Fruit fly (Drosophila melanogaster) whole organism, wandering third instar larva: ENCODE data around the gene CG14968.

Experiments
- Abd-B ChIP-seq: fragments of >200 bp; optimal IDR thresholded peaks from 2 replicates; lab custom pipeline; 2017; ENCODE audit warnings: missing biosample characterization, missing genetic modification characterization
- Dfd ChIP-seq: fragments of >200 bp; optimal IDR thresholded peaks from 2 replicates; lab custom pipeline; 2017; ENCODE audit warnings: missing biosample characterization, missing genetic modification characterization
- GATAd ChIP-seq: sonication (Bioruptor generic); optimal IDR thresholded peaks from 2 replicates; lab custom pipeline; 2016; ENCODE audit warnings: missing biosample characterization, missing genetic modification characterization
- Myc ChIP-seq: fragments of >200 bp; optimal IDR thresholded peaks from 2 replicates; lab custom pipeline; 2017
- N ChIP-seq: fragments of >200 bp; optimal IDR thresholded peaks from 2 replicates; lab custom pipeline; 2018; ENCODE audit warnings: missing biosample characterization, missing external identifiers, missing genetic modification characterization
- br ChIP-seq: fragments of 200-800 bp; sonication (Bioruptor generic); optimal IDR thresholded peaks from 2 replicates; lab custom pipeline; 2016; ENCODE audit warnings: missing biosample characterization, missing genetic modification characterization
- brk ChIP-seq: fragments of 200-800 bp; sonication (Bioruptor generic); optimal IDR thresholded peaks from 2 replicates; lab custom pipeline; 2016; ENCODE audit warnings: missing biosample characterization, mild to moderate bottlenecking, missing genetic modification characterization
- ey ChIP-seq: fragments of 200-800 bp; sonication (Bioruptor generic); optimal IDR thresholded peaks from 2 replicates; lab custom pipeline; 2016; ENCODE audit warnings: missing biosample characterization, missing genetic modification characterization
- fru ChIP-seq: fragments of 200-800 bp; sonication (Bioruptor generic); optimal IDR thresholded peaks from 3 replicates; lab custom pipeline; 2016; ENCODE audit warnings: missing biosample characterization, mild to moderate bottlenecking, missing genetic modification characterization
- h ChIP-seq: fragments of 200-800 bp; sonication (Bioruptor generic); optimal IDR thresholded peaks from 3 replicates; lab custom pipeline; 2016; ENCODE audit warnings: missing biosample characterization, mild to moderate bottlenecking, missing genetic modification characterization
- pan ChIP-seq: fragments of >200 bp; optimal IDR thresholded peaks from 2 replicates; lab custom pipeline; 2017
- psq ChIP-seq: fragments of 200-800 bp; sonication (Bioruptor generic); optimal IDR thresholded peaks from 3 replicates; lab custom pipeline; 2017; ENCODE audit warnings: missing biosample characterization, mild to moderate bottlenecking, missing genetic modification characterization, moderate library complexity
- sage ChIP-seq: fragments of 200-800 bp; sonication (Bioruptor generic); optimal IDR thresholded peaks from 2 replicates; lab custom pipeline; 2016; ENCODE audit warnings: missing biosample characterization, mild to moderate bottlenecking, missing genetic modification characterization
- tai ChIP-seq: sonication (Bioruptor generic); optimal IDR thresholded peaks from 2 replicates; lab custom pipeline; 2016; ENCODE audit warnings: missing biosample characterization, missing genetic modification characterization

dm6 chr3L:3336368-3337164 lies 33.7 kb upstream of the CG14968 start, which contains the start of the genes Drsl6 and kst:
- TF ChIP-seq ey (GFP tag; lab: Kevin White, UChicago) (no peak), tai (GFP tag; lab: Kevin White, UChicago) (no peak), psq (no peak), pan (lab: Kevin White, UChicago) (no peak), h (GFP tag; lab: Kevin White, UChicago) (peak; percentile 13), Myc (lab: Kevin White, UChicago) (no peak), Dfd (no peak), brk (GFP tag; lab: Kevin White, UChicago) (no peak), GATAd (GFP tag; lab: Kevin White, UChicago) (no peak), N (no peak), Abd-B (GFP tag; lab: Kevin White, UChicago) (no peak), br (no peak), sage (GFP tag; lab: Kevin White, UChicago) (no peak), fru (no peak)
